Worm (Caenorhabditis elegans): ENCODE results near the gene mcm-7.
A peak's percentile ranks its signal among the peaks of the same experiment; 100 is the strongest.

- TF ChIP-seq vab-7 (GFP tag; IDR thresholded peaks at IDR 0.05), result no peak
- TF ChIP-seq ztf-11 (tag; optimal IDR thresholded peaks at IDR 0.05), result no peak
- no peak for TF ChIP-seq ces-1 (GFP tag; optimal IDR thresholded peaks at IDR 0.05)
- TF ChIP-seq nhr-6 (tag; optimal IDR thresholded peaks at IDR 0.05), result peak; percentile 70
These were observed at the start of gene mcm-7 for ce11 chrV:4346799-4347198.
